Worm (Caenorhabditis elegans): ENCODE measurements around the gene C07B5.4.

- TF ChIP-seq ztf-23 (GFP tag; IDR thresholded peaks at IDR 0.05): no peak
- no peak for TF ChIP-seq tab-1 (GFP tag; IDR thresholded peaks at IDR 0.05)
- no peak for TF ChIP-seq klf-2 (GFP tag; conservative IDR thresholded peaks at IDR 0.05)
- no peak for TF ChIP-seq T22C8.4 (GFP tag; IDR thresholded peaks at IDR 0.05)
- TF ChIP-seq flt-1 (GFP tag; IDR thresholded peaks at IDR 0.05): no peak
- no peak for TF ChIP-seq cog-1 (tag; optimal IDR thresholded peaks at IDR 0.05)
- no peak for TF ChIP-seq ref-1 (GFP tag; conservative IDR thresholded peaks at IDR 0.05)
- no peak for TF ChIP-seq ztf-29 (GFP tag; IDR thresholded peaks at IDR 0.05)
Observed at ce11 chrX:9544405-9544804, 14.9 kb downstream of the C07B5.4 start.
